Fruit fly (Drosophila melanogaster): ENCODE data around the gene Cyp12e1.

The Cyp12e1 gene

dm6 chr3R:10468207-10468606 lies 33.6 kb downstream of the Cyp12e1 start:
- TF ChIP-seq HLH106 (tag; optimal IDR thresholded peaks at IDR 0.05): peak; percentile 27
- no peak for TF ChIP-seq pan (optimal IDR thresholded peaks at IDR 0.05)
- peak in 1 of 2 experiments; percentile 62 for TF ChIP-seq foxo (GFP tag; optimal IDR thresholded peaks at IDR 0.05)
- TF ChIP-seq Jra (GFP tag; optimal IDR thresholded peaks at IDR 0.05): peak; percentile 21
- peak; percentile 55 for TF ChIP-seq Hnf4 (GFP tag; optimal IDR thresholded peaks at IDR 0.05)
- peak; percentile 64 for TF ChIP-seq OdsH (GFP tag; optimal IDR thresholded peaks at IDR 0.05)
- peak; percentile 36 for TF ChIP-seq psq (GFP tag; optimal IDR thresholded peaks at IDR 0.05)
- no peak for TF ChIP-seq CG9705 (GFP tag; optimal IDR thresholded peaks at IDR 0.05)
- no peak for TF ChIP-seq dsf (GFP tag; optimal IDR thresholded peaks at IDR 0.05; ENCODE audit: borderline replicate concordance)
- TF ChIP-seq rgr (GFP tag; optimal IDR thresholded peaks at IDR 0.05): peak; percentile 55
- no peak for TF ChIP-seq Dif (GFP tag; optimal IDR thresholded peaks at IDR 0.05; ENCODE audit: partially characterized antibody)
- peak; percentile 65 for TF ChIP-seq ey (GFP tag; optimal IDR thresholded peaks at IDR 0.05)
- peak; percentile 72 for TF ChIP-seq h (GFP tag; optimal IDR thresholded peaks at IDR 0.05)
- TF ChIP-seq fru (GFP tag; optimal IDR thresholded peaks at IDR 0.05): peak; percentile 66
- TF ChIP-seq Sp1 (GFP tag; optimal IDR thresholded peaks at IDR 0.05): peak; percentile 35
- no peak for TF ChIP-seq CrebA (GFP tag; optimal IDR thresholded peaks at IDR 0.05; ENCODE audit: borderline replicate concordance)
- TF ChIP-seq sage (GFP tag; optimal IDR thresholded peaks at IDR 0.05): no peak
- TF ChIP-seq br (GFP tag; optimal IDR thresholded peaks at IDR 0.05): peak; percentile 65
- peak; percentile 16 for TF ChIP-seq CG32264 (GFP tag; optimal IDR thresholded peaks at IDR 0.05)
- TF ChIP-seq Hr78 (GFP tag; optimal IDR thresholded peaks at IDR 0.05): no peak

- no peak for TF ChIP-seq dl (GFP tag; optimal IDR thresholded peaks at IDR 0.05; ENCODE audit: insufficient read depth in 1 of 2, partially characterized antibody in 2 of 2)
- TF ChIP-seq Vsx2 (GFP tag; optimal IDR thresholded peaks at IDR 0.05; ENCODE audit: partially characterized antibody): no peak
- no peak for TF ChIP-seq foxo (GFP tag; optimal IDR thresholded peaks at IDR 0.05)
- TF ChIP-seq Abd-B (GFP tag; optimal IDR thresholded peaks at IDR 0.05): no peak
- TF ChIP-seq usp (GFP tag; optimal IDR thresholded peaks at IDR 0.05): no peak
- no peak for TF ChIP-seq brk (GFP tag; optimal IDR thresholded peaks at IDR 0.05)
- no peak for TF ChIP-seq Hr83 (GFP tag; optimal IDR thresholded peaks at IDR 0.05; ENCODE audit: poor library complexity, severe bottlenecking)
- no peak for TF ChIP-seq dsf (GFP tag; optimal IDR thresholded peaks at IDR 0.05; ENCODE audit: borderline replicate concordance)
- no peak for TF ChIP-seq jim (GFP tag; optimal IDR thresholded peaks at IDR 0.05)
- TF ChIP-seq Dif (GFP tag; optimal IDR thresholded peaks at IDR 0.05; ENCODE audit: partially characterized antibody): no peak
- no peak for TF ChIP-seq Hnf4 (GFP tag; optimal IDR thresholded peaks at IDR 0.05)
Measured at dm6 chr3R:10471753-10472152, 37.2 kb downstream of the Cyp12e1 start.

- TF ChIP-seq lola (GFP tag; optimal IDR thresholded peaks at IDR 0.05) (no peak), pan (optimal IDR thresholded peaks at IDR 0.05) (no peak), fru (GFP tag; optimal IDR thresholded peaks at IDR 0.05) (peak; percentile 72), OdsH (GFP tag; optimal IDR thresholded peaks at IDR 0.05) (peak; percentile 64), HLH106 (tag; optimal IDR thresholded peaks at IDR 0.05) (peak; percentile 35), CG32264 (GFP tag; optimal IDR thresholded peaks at IDR 0.05) (peak; percentile 7), Hnf4 (GFP tag; optimal IDR thresholded peaks at IDR 0.05) (peak; percentile 73), dl (GFP tag; optimal IDR thresholded peaks at IDR 0.05; ENCODE audit: insufficient read depth in 1 of 2, partially characterized antibody in 2 of 2) (no peak), N (GFP tag; optimal IDR thresholded peaks at IDR 0.05) (no peak), Hr78 (GFP tag; optimal IDR thresholded peaks at IDR 0.05) (no peak), foxo (GFP tag; optimal IDR thresholded peaks at IDR 0.05) (peak in 1 of 2 experiments; percentile 66), ey (GFP tag; optimal IDR thresholded peaks at IDR 0.05) (peak; percentile 54), psq (GFP tag; optimal IDR thresholded peaks at IDR 0.05) (peak; percentile 44), woc (GFP tag; optimal IDR thresholded peaks at IDR 0.05) (peak; percentile 43), dmrt93B (GFP tag; optimal IDR thresholded peaks at IDR 0.05) (peak; percentile 22), Vsx2 (GFP tag; optimal IDR thresholded peaks at IDR 0.05; ENCODE audit: partially characterized antibody) (no peak), tai (GFP tag; optimal IDR thresholded peaks at IDR 0.05) (no peak), br (GFP tag; optimal IDR thresholded peaks at IDR 0.05) (peak; percentile 58), brk (GFP tag; optimal IDR thresholded peaks at IDR 0.05) (peak; percentile 38), h (GFP tag; optimal IDR thresholded peaks at IDR 0.05) (peak; percentile 78), jim (GFP tag; optimal IDR thresholded peaks at IDR 0.05) (no peak), Sp1 (GFP tag; optimal IDR thresholded peaks at IDR 0.05) (peak; percentile 63), CG9705 (GFP tag; optimal IDR thresholded peaks at IDR 0.05) (no peak), Myc (optimal IDR thresholded peaks at IDR 0.05) (no peak), Abd-B (GFP tag; optimal IDR thresholded peaks at IDR 0.05) (no peak), dsf (GFP tag; optimal IDR thresholded peaks at IDR 0.05; ENCODE audit: borderline replicate concordance) (no peak), GATAd (GFP tag; optimal IDR thresholded peaks at IDR 0.05) (no peak), Jra (GFP tag; optimal IDR thresholded peaks at IDR 0.05) (peak; percentile 11), CrebA (GFP tag; optimal IDR thresholded peaks at IDR 0.05; ENCODE audit: borderline replicate concordance) (no peak), sage (GFP tag; optimal IDR thresholded peaks at IDR 0.05) (no peak), Rel (GFP tag; optimal IDR thresholded peaks at IDR 0.05) (no peak), Rel (tag; optimal IDR thresholded peaks at IDR 0.05) (no peak), rgr (GFP tag; optimal IDR thresholded peaks at IDR 0.05) (peak; percentile 43)
Measured at dm6 chr3R:10475949-10476348, 41.4 kb downstream of the Cyp12e1 start.
